Worm (Caenorhabditis elegans): ENCODE data around the gene srh-167.
A peak's percentile ranks its signal among the peaks of the same experiment; 100 is the strongest.

Gene srh-167

DNA sequence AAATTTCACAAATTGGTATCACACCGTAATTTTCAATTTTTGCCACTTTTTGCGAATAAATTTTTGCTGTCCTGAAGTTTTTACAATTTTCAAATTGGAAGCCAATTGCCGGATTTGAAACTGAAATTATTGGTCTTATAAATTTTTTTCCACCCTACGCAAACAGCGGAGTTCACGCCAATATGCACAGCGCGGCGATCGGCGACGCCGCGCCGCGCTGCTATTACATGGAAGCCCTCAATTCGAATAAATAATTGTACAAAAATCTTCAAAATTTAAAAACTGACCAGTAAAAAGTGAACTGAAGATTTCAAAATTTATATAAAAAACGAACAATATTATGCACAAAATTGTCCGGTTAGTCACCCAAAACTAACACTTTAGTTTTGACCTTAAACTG is 33.7 kb upstream of the srh-167 start:
- TF ChIP-seq ceh-45 (GFP tag; IDR thresholded peaks at IDR 0.05) (no peak), ets-4 (tag; optimal IDR thresholded peaks at IDR 0.05) (no peak), tbx-2 (tag; optimal IDR thresholded peaks at IDR 0.05) (no peak), pros-1 (tag; optimal IDR thresholded peaks at IDR 0.05) (no peak), sox-4 (tag; optimal IDR thresholded peaks at IDR 0.05) (no peak), fkh-10 (GFP tag; optimal IDR thresholded peaks at IDR 0.05) (no peak), madf-2 (tag; optimal IDR thresholded peaks at IDR 0.05) (no peak), unc-55 (GFP tag; optimal IDR thresholded peaks at IDR 0.05) (no peak), ceh-31 (tag; optimal IDR thresholded peaks at IDR 0.05) (no peak), ceh-30 (tag; optimal IDR thresholded peaks at IDR 0.05) (no peak), zip-5 (tag; optimal IDR thresholded peaks at IDR 0.05) (no peak), unc-3 (GFP tag; conservative IDR thresholded peaks at IDR 0.05) (no peak), unc-3 (tag; optimal IDR thresholded peaks at IDR 0.05) (no peak), C38D4.7 (GFP tag; optimal IDR thresholded peaks at IDR 0.05) (no peak), lim-6 (tag; optimal IDR thresholded peaks at IDR 0.05) (no peak), nhr-232 (tag; optimal IDR thresholded peaks at IDR 0.05) (no peak)

DNA sequence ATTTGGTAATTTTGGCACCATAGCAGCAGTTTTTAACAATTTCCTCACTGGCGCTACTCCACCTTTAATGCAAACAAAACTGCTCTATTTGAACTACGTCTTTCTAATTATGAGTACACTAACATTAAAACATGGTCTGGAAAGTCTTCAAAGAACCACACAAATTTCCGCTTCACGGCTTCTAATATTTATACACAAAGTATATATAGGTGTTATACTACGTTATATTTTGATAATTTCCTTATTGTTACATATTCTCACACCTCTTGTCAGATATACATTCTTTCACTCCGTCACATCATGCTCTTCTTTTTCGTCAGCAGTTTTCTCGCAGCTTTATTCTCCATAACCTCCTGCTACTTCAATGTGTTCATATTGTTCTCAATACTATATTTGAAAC is 33.2 kb upstream of the srh-167 start, which contains the start of gene srbc-82:
Gene srbc-82 (plus strand): TSS at position 301 of the 400 bp plus-strand sequence.
- TF ChIP-seq ceh-18 (tag; optimal IDR thresholded peaks at IDR 0.05): no peak

DNA sequence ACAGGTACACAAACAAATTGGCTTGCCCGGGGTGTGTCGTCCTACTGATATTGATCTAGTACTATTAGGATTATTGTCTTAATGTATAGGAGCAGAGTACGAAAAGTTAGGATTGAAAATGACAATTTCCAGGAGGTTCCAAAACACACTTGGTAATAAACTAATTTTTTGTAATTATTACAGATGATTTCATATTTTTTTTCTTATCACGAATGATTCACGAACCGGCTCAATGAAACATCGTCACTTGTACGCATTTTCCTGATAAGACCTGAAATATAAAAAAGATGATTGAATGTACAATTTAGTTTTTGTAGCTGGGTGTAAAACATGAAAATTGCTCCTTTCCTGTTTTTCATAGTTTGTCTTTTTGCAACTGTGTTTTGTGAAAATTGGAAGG is 31.1 kb upstream of the srh-167 start, which contains the start of the genes C31A11.13 and oac-6:
Gene C31A11.13 (minus strand): TSS at position 113 of the 400 bp plus-strand sequence.
Gene oac-6 (plus strand): TSS at position 279 of the 400 bp plus-strand sequence.
- TF ChIP-seq ceh-19 (GFP tag; optimal IDR thresholded peaks at IDR 0.05): no peak
- peak; percentile 63 for TF ChIP-seq elt-2 (tag; optimal IDR thresholded peaks at IDR 0.05)

DNA sequence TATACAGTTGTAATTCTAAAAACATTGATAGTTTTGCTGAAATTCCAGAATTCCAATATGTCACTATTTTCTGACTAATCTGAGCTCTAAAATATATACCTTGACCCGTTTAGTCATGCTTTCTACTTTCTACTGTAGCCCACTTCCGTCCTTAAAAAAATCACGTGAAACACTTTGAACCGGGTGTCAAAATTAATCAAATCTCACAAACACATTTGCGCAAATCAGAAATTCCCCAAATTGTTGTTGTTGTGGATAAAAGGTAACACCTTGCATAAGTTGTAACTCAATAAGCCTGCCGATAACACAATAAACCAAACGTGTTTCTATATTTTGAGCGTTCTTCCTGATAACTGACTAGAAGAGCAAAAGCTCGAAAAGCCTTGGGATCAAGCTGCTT is 26.3 kb upstream of the srh-167 start, which contains the start of gene srxa-7:
Gene srxa-7 (plus strand): TSS at position 301 of the 400 bp plus-strand sequence.
- TF ChIP-seq K02D7.2 (tag; optimal IDR thresholded peaks at IDR 0.05): no peak
- TF ChIP-seq pha-2 (tag; optimal IDR thresholded peaks at IDR 0.05): no peak
- TF ChIP-seq pat-9 (tag; optimal IDR thresholded peaks at IDR 0.05): no peak

DNA sequence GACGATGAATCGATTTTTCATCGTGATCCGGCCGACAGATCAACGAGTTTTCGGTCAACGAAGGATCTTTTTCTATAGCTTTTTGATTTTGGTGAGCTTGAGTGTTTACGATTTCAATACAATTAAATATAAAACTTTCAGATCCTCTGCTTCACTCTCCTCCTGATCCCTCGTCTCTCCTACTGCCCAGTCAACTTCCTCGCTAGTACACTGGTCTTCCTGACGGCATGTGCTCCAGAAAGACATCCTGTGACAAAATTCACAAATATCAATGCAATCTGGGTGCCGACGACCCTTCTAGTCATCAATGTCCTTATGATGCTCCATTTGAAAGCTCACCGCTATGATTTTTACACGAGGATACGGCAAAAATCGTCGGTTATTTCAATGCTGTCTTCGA is 25.2 kb upstream of the srh-167 start:
- TF ChIP-seq ceh-14 (tag; optimal IDR thresholded peaks at IDR 0.05): no peak
- TF ChIP-seq elt-4 (tag; optimal IDR thresholded peaks at IDR 0.05): no peak
- no peak for TF ChIP-seq ceh-34 (tag; optimal IDR thresholded peaks at IDR 0.05)
- no peak for TF ChIP-seq K09A11.1 (tag; optimal IDR thresholded peaks at IDR 0.05; ENCODE audit: insufficient read depth)
- no peak for TF ChIP-seq mec-3 (tag; optimal IDR thresholded peaks at IDR 0.05; ENCODE audit: borderline replicate concordance)
- TF ChIP-seq ama-1 (optimal IDR thresholded peaks at IDR 0.05): no peak
- TF ChIP-seq unc-42 (tag; optimal IDR thresholded peaks at IDR 0.05): no peak
- no peak for TF ChIP-seq zip-5 (tag; optimal IDR thresholded peaks at IDR 0.05)
- TF ChIP-seq ceh-22 (tag; optimal IDR thresholded peaks at IDR 0.05): no peak
- TF ChIP-seq hlh-8 (tag; optimal IDR thresholded peaks at IDR 0.05): no peak
- no peak for TF ChIP-seq tbx-2 (tag; optimal IDR thresholded peaks at IDR 0.05)
- no peak for TF ChIP-seq hlh-30 (tag; optimal IDR thresholded peaks at IDR 0.05; ENCODE audit: insufficient read depth)
- TF ChIP-seq ceh-18 (tag; optimal IDR thresholded peaks at IDR 0.05): no peak
- TF ChIP-seq unc-55 (GFP tag; optimal IDR thresholded peaks at IDR 0.05): no peak
- TF ChIP-seq nhr-232 (tag; optimal IDR thresholded peaks at IDR 0.05): no peak
- TF ChIP-seq unc-86 (tag; optimal IDR thresholded peaks at IDR 0.05): no peak
- no peak for TF ChIP-seq lim-6 (tag; optimal IDR thresholded peaks at IDR 0.05)
- no peak for TF ChIP-seq dmd-4 (tag; optimal IDR thresholded peaks at IDR 0.05; ENCODE audit: borderline replicate concordance)

DNA sequence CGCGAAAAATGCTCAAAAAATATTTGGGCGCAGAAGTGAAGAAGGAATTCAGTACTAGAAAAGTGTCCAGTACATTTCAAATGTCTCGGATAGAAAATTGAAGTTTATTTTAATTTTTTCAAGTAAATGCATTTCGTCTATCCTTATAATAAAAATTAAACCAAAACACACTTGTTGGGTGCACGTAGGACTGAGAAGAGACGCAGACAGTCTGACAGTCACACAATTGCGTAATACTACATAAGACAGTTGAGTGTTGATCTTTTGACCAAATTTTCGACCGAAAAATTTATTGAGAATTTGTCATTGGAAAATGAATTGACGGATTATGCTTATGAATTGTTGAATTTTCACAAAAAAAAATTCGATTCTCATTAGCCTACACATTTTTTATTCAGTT is 24.0 kb upstream of the srh-167 start, which contains the start of gene oac-7:
Gene oac-7 (plus strand): TSS at position 283 of the 400 bp plus-strand sequence.
- TF ChIP-seq unc-55 (GFP tag; optimal IDR thresholded peaks at IDR 0.05) (no peak), hlh-30 (tag; optimal IDR thresholded peaks at IDR 0.05; ENCODE audit: insufficient read depth) (no peak), dve-1 (tag; optimal IDR thresholded peaks at IDR 0.05) (no peak), zip-5 (tag; optimal IDR thresholded peaks at IDR 0.05) (no peak), ttx-3 (tag; optimal IDR thresholded peaks at IDR 0.05) (no peak), ceh-48 (tag; optimal IDR thresholded peaks at IDR 0.05) (no peak), pag-3 (tag; optimal IDR thresholded peaks at IDR 0.05; ENCODE audit: borderline replicate concordance) (no peak), sox-2 (GFP tag; IDR thresholded peaks at IDR 0.05) (no peak), fkh-10 (GFP tag; optimal IDR thresholded peaks at IDR 0.05) (no peak)

All from whole organism, late embryonic.